Fruit fly (Drosophila melanogaster) whole organism: ENCODE data around the gene NANS.

Experiments
- CG8478 ChIP-seq: fragments of >200 bp; optimal IDR thresholded peaks from 2 replicates; lab custom pipeline; 2018; ENCODE audit warnings: inconsistent platforms
- EcR ChIP-seq, 2 experiments: fragments of >200 bp; optimal IDR thresholded peaks; 2 replicates each; lab custom pipeline; 2017; ENCODE audit warnings: missing biosample characterization in 2 of 2, missing genetic modification characterization in 2 of 2, missing genetic modification reagents in 2 of 2
- pan ChIP-seq: fragments of >200 bp; optimal IDR thresholded peaks from 2 replicates; lab custom pipeline; 2017
- usp ChIP-seq: fragments of >200 bp; optimal IDR thresholded peaks from 2 replicates; lab custom pipeline; 2017; ENCODE audit warnings: missing biosample characterization, missing genetic modification characterization, mixed read lengths

- no peak for TF ChIP-seq pan (lab: Kevin White, UChicago)
- TF ChIP-seq usp (GFP tag; lab: Kevin White, UChicago), result no peak
- TF ChIP-seq CG8478 (lab: Kevin White, UChicago), result no peak
- TF ChIP-seq EcR (GFP tag; optimal IDR thresholded peaks at IDR 0.05; lab: Kevin White, UChicago), result no peak
Observed at dm6 chr3R:12448344-12448743, 22.0 kb downstream of the NANS start.
